Fruit fly (Drosophila melanogaster) whole organism, embryonic: ENCODE data around the gene CG2961.
A peak's percentile ranks its signal among the peaks of the same experiment; 100 is the strongest.

Source experiments
- Abd-B ChIP-seq: fragments of 200-800 bp; sonication (Bioruptor generic); optimal IDR thresholded peaks from 2 replicates; lab custom pipeline; 2018; ENCODE audit warnings: missing biosample characterization, mild to moderate bottlenecking, missing genetic modification characterization, moderate library complexity
- Bgb ChIP-seq: fragments of 200-800 bp; sonication (Bioruptor generic); IDR thresholded peaks from 2 replicates; pipeline ENCODE4 v1.3.6; 2022; ENCODE audit warnings: missing biosample characterization, missing genetic modification characterization; ENCODE audit not compliant: partially characterized antibody
- CG15601 ChIP-seq: fragments of 200-800 bp; sonication (Bioruptor generic); optimal IDR thresholded peaks from 3 replicates; lab custom pipeline; 2019; ENCODE audit warnings: missing biosample characterization, mild to moderate bottlenecking, missing genetic modification characterization, moderate library complexity
- CG1602 ChIP-seq: fragments of 200-800 bp; sonication (Bioruptor generic); optimal IDR thresholded peaks from 3 replicates; lab custom pipeline; 2016; ENCODE audit warnings: missing biosample characterization, missing genetic modification characterization
- CG17186 ChIP-seq: fragments of 200-800 bp; sonication (Bioruptor generic); optimal IDR thresholded peaks from 3 replicates; lab custom pipeline; 2017; ENCODE audit warnings: missing biosample characterization, missing genetic modification reagents, missing genetic modification characterization
- CG17912 ChIP-seq: fragments of 200-800 bp; sonication (Bioruptor generic); optimal IDR thresholded peaks from 2 replicates; lab custom pipeline; 2018; ENCODE audit warnings: missing biosample characterization, mild to moderate bottlenecking, missing genetic modification characterization
- CG18476 ChIP-seq: fragments of 200-800 bp; sonication (Bioruptor generic); optimal IDR thresholded peaks from 2 replicates; lab custom pipeline; 2016; ENCODE audit warnings: missing biosample characterization, mild to moderate bottlenecking, missing genetic modification characterization
- CG2678 ChIP-seq: fragments of 200-800 bp; sonication (Bioruptor generic); optimal IDR thresholded peaks from 3 replicates; lab custom pipeline; 2019; ENCODE audit warnings: missing biosample characterization, mild to moderate bottlenecking, missing genetic modification characterization, moderate library complexity
- CG30020 ChIP-seq: fragments of 200-800 bp; optimal IDR thresholded peaks from 2 replicates; lab custom pipeline; 2019; ENCODE audit warnings: missing biosample characterization, mild to moderate bottlenecking, missing genetic modification characterization, moderate library complexity
- CG3281 ChIP-seq: fragments of 200-800 bp; sonication (Bioruptor generic); optimal IDR thresholded peaks from 3 replicates; lab custom pipeline; 2017; ENCODE audit warnings: missing biosample characterization, mild to moderate bottlenecking, missing genetic modification characterization
- CG33213 ChIP-seq: fragments of 200-800 bp; sonication (Bioruptor generic); optimal IDR thresholded peaks from 3 replicates; lab custom pipeline; 2016; ENCODE audit warnings: missing biosample characterization, missing genetic modification characterization
- CG4424 ChIP-seq: fragments of 200-800 bp; sonication (Bioruptor generic); optimal IDR thresholded peaks from 3 replicates; lab custom pipeline; 2016; ENCODE audit warnings: missing biosample characterization, missing genetic modification characterization
- CG7357 ChIP-seq: fragments of 200-800 bp; sonication (Bioruptor generic); IDR thresholded peaks from 3 replicates; pipeline ENCODE4 v1.3.6; 2022; ENCODE audit warnings: missing biosample characterization, missing genetic modification characterization
- CHES-1-like ChIP-seq: fragments of 200-800 bp; sonication (Bioruptor generic); optimal IDR thresholded peaks from 2 replicates; lab custom pipeline; 2016; ENCODE audit warnings: missing biosample characterization, missing genetic modification characterization
- D19A ChIP-seq: fragments of 200-800 bp; optimal IDR thresholded peaks from 3 replicates; lab custom pipeline; 2019; ENCODE audit warnings: missing biosample characterization, mild to moderate bottlenecking, missing genetic modification characterization, moderate library complexity
- Dek ChIP-seq: fragments of 200-800 bp; sonication (Bioruptor generic); optimal IDR thresholded peaks from 3 replicates; lab custom pipeline; 2019; ENCODE audit warnings: missing biosample characterization, mild to moderate bottlenecking, missing genetic modification characterization, moderate library complexity
- Doc2 ChIP-seq: fragments of 200-800 bp; sonication (Bioruptor generic); IDR thresholded peaks from 2 replicates; pipeline ENCODE4 v1.3.6; 2022; ENCODE audit warnings: missing biosample characterization, missing genetic modification characterization
- Ets65A ChIP-seq: fragments of 200-800 bp; sonication (Bioruptor generic); peaks from one replicate; lab custom pipeline; 2016; ENCODE audit warnings: missing biosample characterization, missing genetic modification characterization
- Ets97D ChIP-seq: fragments of 200-800 bp; sonication (Bioruptor generic); optimal IDR thresholded peaks from 3 replicates; lab custom pipeline; 2016; ENCODE audit warnings: missing biosample characterization, missing genetic modification characterization
- HLH54F ChIP-seq: fragments of 200-800 bp; sonication (Bioruptor generic); optimal IDR thresholded peaks from 3 replicates; lab custom pipeline; 2016; ENCODE audit warnings: missing biosample characterization, missing genetic modification characterization
- HmgZ ChIP-seq: fragments of 200-800 bp; sonication (Bioruptor generic); optimal IDR thresholded peaks from 2 replicates; lab custom pipeline; 2018; ENCODE audit warnings: missing biosample characterization, mild to moderate bottlenecking, missing genetic modification characterization
- Hr51 ChIP-seq, 2 experiments: fragments of 200-800 bp; sonication (Bioruptor generic); optimal IDR thresholded peaks; 2 replicates in 1 of 2; 3 replicates in 1 of 2; lab custom pipeline; 2016 to 2018; ENCODE audit warnings: missing biosample characterization in 2 of 2, missing genetic modification characterization in 2 of 2, mild to moderate bottlenecking in 1 of 2, moderate library complexity in 1 of 2
- Jarid2 ChIP-seq: fragments of 200-800 bp; sonication (Bioruptor generic); optimal IDR thresholded peaks from 3 replicates; lab custom pipeline; 2017; ENCODE audit warnings: mild to moderate bottlenecking, missing biosample characterization, missing genetic modification reagents, missing genetic modification characterization
- Lim3 ChIP-seq: fragments of 200-800 bp; sonication (Bioruptor generic); IDR thresholded peaks from 2 replicates; pipeline ENCODE4 v1.3.6; 2022; ENCODE audit warnings: missing biosample characterization, missing genetic modification characterization
- Max ChIP-seq: fragments of 200-800 bp; sonication (Bioruptor generic); optimal IDR thresholded peaks from 2 replicates; lab custom pipeline; 2016; ENCODE audit warnings: missing biosample characterization, mild to moderate bottlenecking, missing genetic modification characterization
- Med ChIP-seq: fragments of 200-800 bp; sonication (Bioruptor generic); peaks from one replicate; lab custom pipeline; 2016; ENCODE audit warnings: missing biosample characterization, missing genetic modification characterization, mild to moderate bottlenecking, inconsistent platforms, moderate library complexity
- Neu2 ChIP-seq: fragments of 200-800 bp; sonication (Bioruptor generic); optimal IDR thresholded peaks from 3 replicates; lab custom pipeline; 2016; ENCODE audit warnings: missing biosample characterization, missing genetic modification characterization, borderline replicate concordance
- Nf-YA ChIP-seq: fragments of 200-800 bp; sonication (Bioruptor generic); IDR thresholded peaks from 2 replicates; pipeline ENCODE4 v1.3.6; 2022; ENCODE audit warnings: missing biosample characterization, missing genetic modification characterization
- Rfx ChIP-seq: fragments of 200-800 bp; sonication (Bioruptor generic); IDR thresholded peaks from 2 replicates; pipeline ENCODE4 v1.3.6; 2022; ENCODE audit warnings: missing biosample characterization, missing genetic modification characterization
- Usf ChIP-seq: fragments of 200-800 bp; sonication (Bioruptor generic); optimal IDR thresholded peaks from 2 replicates; lab custom pipeline; 2017; ENCODE audit warnings: missing genotype, missing biosample characterization, missing genetic modification characterization
- abd-A ChIP-seq: fragments of 200-800 bp; sonication (Bioruptor generic); optimal IDR thresholded peaks from 3 replicates; lab custom pipeline; 2019; ENCODE audit warnings: missing biosample characterization, mild to moderate bottlenecking, missing genetic modification characterization, moderate library complexity
- az2 ChIP-seq: fragments of 200-800 bp; sonication (Bioruptor generic); optimal IDR thresholded peaks from 3 replicates; lab custom pipeline; 2016; ENCODE audit warnings: missing biosample characterization, missing genetic modification characterization
- corto ChIP-seq: fragments of 200-800 bp; sonication (Bioruptor generic); optimal IDR thresholded peaks from 2 replicates; lab custom pipeline; 2016; ENCODE audit warnings: missing biosample characterization, mild to moderate bottlenecking, missing genetic modification characterization, moderate library complexity
- cwo ChIP-seq: fragments of 200-800 bp; sonication (Bioruptor generic); optimal IDR thresholded peaks from 3 replicates; lab custom pipeline; 2017; ENCODE audit warnings: missing biosample characterization, missing genetic modification characterization, mild to moderate bottlenecking, moderate library complexity, missing genetic modification reagents
- da ChIP-seq: fragments of 200-800 bp; sonication (Bioruptor generic); optimal IDR thresholded peaks from 2 replicates; lab custom pipeline; 2016; ENCODE audit warnings: missing biosample characterization, missing genetic modification characterization
- danr ChIP-seq: fragments of 200-800 bp; sonication (Bioruptor generic); IDR thresholded peaks from 2 replicates; pipeline ENCODE4 v1.3.6; 2022; ENCODE audit warnings: missing biosample characterization, missing genetic modification characterization
- dmrt11E ChIP-seq: fragments of 200-800 bp; sonication (Bioruptor generic); optimal IDR thresholded peaks from 3 replicates; lab custom pipeline; 2018; ENCODE audit warnings: missing biosample characterization, mild to moderate bottlenecking, missing genetic modification characterization, moderate library complexity
- dysf ChIP-seq: fragments of 200-800 bp; sonication (Bioruptor generic); IDR thresholded peaks from 3 replicates; pipeline ENCODE4 v1.3.6; 2022; ENCODE audit warnings: missing biosample characterization, missing genetic modification characterization
- emc ChIP-seq: fragments of 200-800 bp; sonication (Bioruptor generic); optimal IDR thresholded peaks from 2 replicates; lab custom pipeline; 2016; ENCODE audit warnings: missing biosample characterization, missing genetic modification characterization
- hbn ChIP-seq: fragments of 200-800 bp; sonication (Bioruptor generic); IDR thresholded peaks from 2 replicates; pipeline ENCODE4 v1.3.6; 2022; ENCODE audit warnings: missing biosample characterization, missing genetic modification characterization; ENCODE audit not compliant: partially characterized antibody
- lab ChIP-seq: fragments of 200-800 bp; sonication (Bioruptor generic); optimal IDR thresholded peaks from 3 replicates; lab custom pipeline; 2017; ENCODE audit warnings: missing biosample characterization, missing genetic modification characterization, mild to moderate bottlenecking, moderate library complexity, missing genetic modification reagents
- maf-S ChIP-seq: fragments of 200-800 bp; sonication (Bioruptor generic); optimal IDR thresholded peaks from 2 replicates; lab custom pipeline; 2016; ENCODE audit warnings: missing biosample characterization, missing genetic modification characterization
- mam ChIP-seq: fragments of 200-800 bp; sonication (Bioruptor generic); optimal IDR thresholded peaks from 3 replicates; lab custom pipeline; 2016; ENCODE audit warnings: missing biosample characterization, missing genetic modification characterization
- nmo ChIP-seq: fragments of 200-800 bp; sonication (Bioruptor generic); optimal IDR thresholded peaks from 2 replicates; lab custom pipeline; 2018; ENCODE audit warnings: missing biosample characterization, mild to moderate bottlenecking, missing genetic modification characterization, moderate library complexity
- phol ChIP-seq: fragments of 200-800 bp; sonication (Bioruptor generic); optimal IDR thresholded peaks from 3 replicates; lab custom pipeline; 2018; ENCODE audit warnings: missing biosample characterization, mild to moderate bottlenecking, missing genetic modification characterization, moderate library complexity
- row ChIP-seq: fragments of 200-800 bp; sonication (Bioruptor generic); IDR thresholded peaks from 3 replicates; pipeline ENCODE4 v1.3.6; 2022; ENCODE audit warnings: missing biosample characterization, missing genetic modification characterization
- slbo ChIP-seq: fragments of 200-800 bp; sonication (Bioruptor generic); IDR thresholded peaks from 2 replicates; pipeline ENCODE4 v1.3.6; 2022; ENCODE audit warnings: missing biosample characterization, missing genetic modification characterization
- slou ChIP-seq: fragments of 200-800 bp; sonication (Bioruptor generic); optimal IDR thresholded peaks from 3 replicates; lab custom pipeline; 2016; ENCODE audit warnings: missing biosample characterization, missing genetic modification characterization
- sob ChIP-seq: fragments of 200-800 bp; sonication (Bioruptor generic); IDR thresholded peaks from 2 replicates; pipeline ENCODE4 v1.3.6; 2022; ENCODE audit warnings: missing biosample characterization, missing genetic modification characterization
- ssp ChIP-seq: fragments of 200-800 bp; sonication (Bioruptor generic); IDR thresholded peaks from 2 replicates; pipeline ENCODE4 v1.3.6; 2022; ENCODE audit warnings: missing biosample characterization, missing genetic modification characterization
- tna ChIP-seq: fragments of 200-800 bp; sonication (Bioruptor generic); IDR thresholded peaks from 2 replicates; pipeline ENCODE4 v1.3.6; 2022; ENCODE audit warnings: missing biosample characterization, missing genetic modification characterization; ENCODE audit not compliant: partially characterized antibody
- wor ChIP-seq: fragments of 200-800 bp; sonication (Bioruptor generic); IDR thresholded peaks from 2 replicates; pipeline ENCODE4 v1.3.6; 2022; ENCODE audit warnings: missing biosample characterization, missing genetic modification characterization

Gene CG2961

DNA sequence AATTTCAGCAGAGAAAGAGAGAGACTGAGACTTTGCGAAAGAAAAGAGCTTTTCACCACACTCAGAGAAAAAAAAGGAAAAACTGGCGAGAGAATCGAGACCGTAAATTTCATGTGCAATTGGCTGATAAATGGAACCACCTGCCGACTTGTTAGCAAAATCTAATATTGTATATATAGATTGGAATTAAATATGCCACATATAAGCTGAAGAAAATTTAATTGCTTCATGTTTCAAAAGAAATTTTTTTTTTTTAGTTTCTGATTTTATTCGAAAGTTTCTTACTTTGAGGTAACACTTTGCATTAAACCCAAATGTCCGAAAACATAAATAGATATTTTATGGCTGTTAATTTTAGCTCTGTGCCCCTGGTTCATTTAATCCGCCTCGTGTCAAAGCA is 11.9 kb upstream of the CG2961 start (continued):
- TF ChIP-seq CG33213 (GFP tag; lab: Kevin White, UChicago) = no peak
- no peak for TF ChIP-seq maf-S (GFP tag; lab: Kevin White, UChicago)
- TF ChIP-seq Ets65A (GFP tag; lab: Kevin White, UChicago) = no peak
- no peak for TF ChIP-seq nmo (GFP tag; lab: Kevin White, UChicago)
- TF ChIP-seq cwo (GFP tag; lab: Kevin White, UChicago) = no peak
- no peak for TF ChIP-seq CG4424 (GFP tag; lab: Kevin White, UChicago)
- peak; percentile 24 for TF ChIP-seq CG2678 (tag; lab: Kevin White, UChicago)
- no peak for TF ChIP-seq slou
- TF ChIP-seq Max (GFP tag; lab: Kevin White, UChicago) = no peak
- TF ChIP-seq Jarid2 (GFP tag; lab: Kevin White, UChicago) = no peak
- TF ChIP-seq CG15601 (tag; lab: Kevin White, UChicago) = no peak
- no peak for TF ChIP-seq Dek (tag; lab: Kevin White, UChicago)
- TF ChIP-seq CG18476 (GFP tag; lab: Kevin White, UChicago) = no peak
- TF ChIP-seq lab (GFP tag; lab: Kevin White, UChicago) = peak; percentile 12
- TF ChIP-seq dmrt11E (tag; lab: Kevin White, UChicago) = no peak
- TF ChIP-seq Nf-YA (GFP tag; lab: Robert Waterston, UW) = no peak
- TF ChIP-seq Neu2 = no peak
- TF ChIP-seq Ets97D = no peak
- TF ChIP-seq CG17912 (GFP tag; lab: Kevin White, UChicago) = no peak
- no peak for TF ChIP-seq HLH54F
- no peak for TF ChIP-seq HmgZ (tag; lab: Kevin White, UChicago)
- no peak for TF ChIP-seq az2 (GFP tag; lab: Kevin White, UChicago)
- TF ChIP-seq emc (GFP tag; lab: Kevin White, UChicago) = no peak
- peak in 1 of 2 experiments; percentile 30 for TF ChIP-seq Hr51 (GFP tag; optimal IDR thresholded peaks at IDR 0.05; lab: Kevin White, UChicago)
- TF ChIP-seq slbo (GFP tag; lab: Robert Waterston, UW) = peak; percentile 45
- TF ChIP-seq Usf = no peak
- no peak for TF ChIP-seq mam (GFP tag; lab: Kevin White, UChicago)
- TF ChIP-seq ssp (GFP tag; lab: Robert Waterston, UW) = no peak
- peak; percentile 11 for TF ChIP-seq CG3281
- no peak for TF ChIP-seq danr (GFP tag; lab: Robert Waterston, UW)
- no peak for TF ChIP-seq abd-A (tag; lab: Kevin White, UChicago)
- TF ChIP-seq Med (GFP tag; lab: Kevin White, UChicago) = peak; percentile 64
- peak; percentile 48 for TF ChIP-seq row (GFP tag; lab: Robert Waterston, UW)
- peak; percentile 30; the same call in 1 of the 3 replicates for TF ChIP-seq dysf (GFP tag; lab: Robert Waterston, UW)
- TF ChIP-seq wor = no peak
- TF ChIP-seq CG1602 (GFP tag; lab: Kevin White, UChicago) = no peak
- TF ChIP-seq sob (GFP tag; lab: Robert Waterston, UW) = no peak
- no peak for TF ChIP-seq CG7357 (GFP tag; lab: Robert Waterston, UW)
- TF ChIP-seq CG30020 (tag; lab: Kevin White, UChicago) = no peak
- TF ChIP-seq Rfx = 0 out of 2 replicates have a peak, but pooled peaks have one; percentile 15
- TF ChIP-seq D19A (tag; lab: Kevin White, UChicago) = no peak
- TF ChIP-seq da = no peak
- no peak for TF ChIP-seq CG17186 (GFP tag; lab: Kevin White, UChicago)
- TF ChIP-seq Abd-B (GFP tag; lab: Kevin White, UChicago) = no peak
- no peak for TF ChIP-seq hbn (GFP tag; lab: Robert Waterston, UW)
- TF ChIP-seq phol (tag; lab: Kevin White, UChicago) = peak; percentile 7
- no peak for TF ChIP-seq corto (GFP tag; lab: Kevin White, UChicago)
- TF ChIP-seq Lim3 = no peak
- no peak for TF ChIP-seq tna (GFP tag; lab: Robert Waterston, UW)
- TF ChIP-seq Doc2 (GFP tag; lab: Robert Waterston, UW) = no peak
- TF ChIP-seq Bgb (GFP tag; lab: Robert Waterston, UW) = no peak
- TF ChIP-seq CHES-1-like (GFP tag; lab: Kevin White, UChicago) = no peak
